Fruit fly (Drosophila melanogaster): Measurements from ENCODE around the gene spri.

spri gene

DNA sequence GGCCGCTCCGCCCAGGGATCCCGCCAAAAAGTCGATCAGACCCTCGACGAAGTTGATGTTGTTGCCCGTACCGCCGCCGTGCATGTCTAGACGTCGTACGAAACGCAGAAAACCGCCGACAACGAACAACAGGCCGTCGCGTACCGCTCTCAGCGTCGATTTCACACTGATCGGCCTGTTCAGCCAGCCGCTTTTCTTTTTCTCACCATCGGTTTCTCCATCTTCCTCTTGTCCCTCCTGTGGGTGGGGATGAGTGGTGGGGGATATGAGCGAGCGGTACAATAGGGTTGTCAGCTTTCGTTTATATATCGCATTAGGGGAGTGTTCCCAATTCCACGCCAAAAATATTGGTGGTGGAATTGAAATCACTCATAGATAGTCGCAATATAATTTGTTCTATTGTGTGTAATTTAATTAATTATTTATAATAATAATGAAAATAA is 16.3 kb upstream of the spri start (continued):
- TF ChIP-seq Sry-β (GFP tag; optimal IDR thresholded peaks at IDR 0.05), result peak; percentile 14
- TF ChIP-seq CG6175 (GFP tag; IDR thresholded peaks at IDR 0.05), result 0 out of 3 replicates have a peak, but pooled peaks have one; percentile 44
- TF ChIP-seq Nf-YA (GFP tag; IDR thresholded peaks at IDR 0.05), result no peak
- TF ChIP-seq gfzf (GFP tag; optimal IDR thresholded peaks at IDR 0.05), result no peak
- TF ChIP-seq CG14441 (GFP tag; IDR thresholded peaks at IDR 0.05), result peak; percentile 56
- TF ChIP-seq CG31224 (GFP tag; IDR thresholded peaks at IDR 0.05), result 0 out of 2 replicates have a peak, but pooled peaks have one; percentile 38
- TF ChIP-seq sc (optimal IDR thresholded peaks at IDR 0.05), result no peak
- no peak for TF ChIP-seq sc (GFP tag; optimal IDR thresholded peaks at IDR 0.05)
- TF ChIP-seq sd (tag; optimal IDR thresholded peaks at IDR 0.05), result no peak
- TF ChIP-seq CG7271 (tag; optimal IDR thresholded peaks at IDR 0.05), result no peak
- no peak for TF ChIP-seq CG10147 (GFP tag; optimal IDR thresholded peaks at IDR 0.05)
- TF ChIP-seq sug (tag; optimal IDR thresholded peaks at IDR 0.05), result peak; percentile 57
- TF ChIP-seq CG17359 (tag; optimal IDR thresholded peaks at IDR 0.05), result peak; percentile 34
- TF ChIP-seq Oaz (GFP tag; IDR thresholded peaks at IDR 0.05), result no peak
- peak; percentile 45 for TF ChIP-seq Abd-B (GFP tag; optimal IDR thresholded peaks at IDR 0.05)
- TF ChIP-seq pros (GFP tag; optimal IDR thresholded peaks at IDR 0.05), result no peak
- peak; percentile 62 for TF ChIP-seq BEAF-32 (GFP tag; optimal IDR thresholded peaks at IDR 0.05)
- no peak for TF ChIP-seq CG7745 (tag; optimal IDR thresholded peaks at IDR 0.05)
- no peak for TF ChIP-seq abd-A (tag; optimal IDR thresholded peaks at IDR 0.05)
- TF ChIP-seq Sry-δ (GFP tag; optimal IDR thresholded peaks at IDR 0.05), result peak; percentile 57
- TF ChIP-seq stwl (tag; optimal IDR thresholded peaks at IDR 0.05), result no peak
- no peak for TF ChIP-seq CG16863 (GFP tag; optimal IDR thresholded peaks at IDR 0.05)
- peak; percentile 44 for TF ChIP-seq bcd (GFP tag; optimal IDR thresholded peaks at IDR 0.05)
- no peak for TF ChIP-seq tio (GFP tag; optimal IDR thresholded peaks at IDR 0.05)
- TF ChIP-seq CG31365 (tag; optimal IDR thresholded peaks at IDR 0.05), result no peak
- TF ChIP-seq luna (GFP tag; optimal IDR thresholded peaks at IDR 0.05), result no peak
- no peak for TF ChIP-seq fu2 (GFP tag; optimal IDR thresholded peaks at IDR 0.05)
- TF ChIP-seq CG6254 (GFP tag; optimal IDR thresholded peaks at IDR 0.05), result no peak
- no peak for TF ChIP-seq B-H2 (GFP tag; optimal IDR thresholded peaks at IDR 0.05)
- peak; percentile 21 for TF ChIP-seq CG10979 (tag; optimal IDR thresholded peaks at IDR 0.05)
- TF ChIP-seq CG6854 (GFP tag; optimal IDR thresholded peaks at IDR 0.05), result no peak
- TF ChIP-seq dmrt99B (tag; optimal IDR thresholded peaks at IDR 0.05), result peak; percentile 23
- no peak for TF ChIP-seq fru (optimal IDR thresholded peaks at IDR 0.05)
- no peak for TF ChIP-seq Poxn (GFP tag; IDR thresholded peaks at IDR 0.05)
- no peak for TF ChIP-seq CG2889 (GFP tag; IDR thresholded peaks at IDR 0.05)
- TF ChIP-seq CG6765 (GFP tag; optimal IDR thresholded peaks at IDR 0.05), result peak; percentile 32
- TF ChIP-seq Ets65A (GFP tag), result peak; percentile 61
- TF ChIP-seq Hr39 (optimal IDR thresholded peaks at IDR 0.05), result no peak
- peak; percentile 47; the same call in 1 of the 2 replicates for TF ChIP-seq CG9215 (GFP tag; IDR thresholded peaks at IDR 0.05)
- TF ChIP-seq CG5953 (GFP tag; IDR thresholded peaks at IDR 0.05), result no peak
- no peak for TF ChIP-seq Myb (GFP tag; optimal IDR thresholded peaks at IDR 0.05)
- TF ChIP-seq aop (GFP tag; IDR thresholded peaks at IDR 0.05), result no peak
- TF ChIP-seq so (GFP tag; IDR thresholded peaks at IDR 0.05), result no peak
- TF ChIP-seq CG8924 (tag; optimal IDR thresholded peaks at IDR 0.05), result no peak
- peak; percentile 48 for TF ChIP-seq Hr3 (GFP tag; optimal IDR thresholded peaks at IDR 0.05)
- TF ChIP-seq slou (GFP tag; optimal IDR thresholded peaks at IDR 0.05), result no peak
- no peak for TF ChIP-seq NC2β (GFP tag; optimal IDR thresholded peaks at IDR 0.05)
- peak; percentile 9 for TF ChIP-seq sqz (GFP tag; optimal IDR thresholded peaks at IDR 0.05)
- TF ChIP-seq Xbp1 (GFP tag; optimal IDR thresholded peaks at IDR 0.05), result peak; percentile 54
- TF ChIP-seq nmo (GFP tag; optimal IDR thresholded peaks at IDR 0.05), result peak; percentile 44
- TF ChIP-seq pho (GFP tag; optimal IDR thresholded peaks at IDR 0.05), result no peak
- no peak for TF ChIP-seq CG11093 (GFP tag; IDR thresholded peaks at IDR 0.05)
- no peak for TF ChIP-seq Bdp1 (GFP tag; optimal IDR thresholded peaks at IDR 0.05)

Measured in whole organism, embryonic.